Fruit fly (Drosophila melanogaster) whole organism, wandering third instar larva: ENCODE measurements around the gene CG11345.

Experiments
- CG32264 ChIP-seq: fragments of 200-800 bp; sonication (Bioruptor generic); optimal IDR thresholded peaks from 2 replicates; lab custom pipeline; 2016; ENCODE audit warnings: missing biosample characterization, missing genetic modification characterization
- Dfd ChIP-seq: fragments of >200 bp; optimal IDR thresholded peaks from 2 replicates; lab custom pipeline; 2017; ENCODE audit warnings: missing biosample characterization, missing genetic modification characterization
- GATAd ChIP-seq: sonication (Bioruptor generic); optimal IDR thresholded peaks from 2 replicates; lab custom pipeline; 2016; ENCODE audit warnings: missing biosample characterization, missing genetic modification characterization
- br ChIP-seq: fragments of 200-800 bp; sonication (Bioruptor generic); optimal IDR thresholded peaks from 2 replicates; lab custom pipeline; 2016; ENCODE audit warnings: missing biosample characterization, missing genetic modification characterization
- h ChIP-seq: fragments of 200-800 bp; sonication (Bioruptor generic); optimal IDR thresholded peaks from 3 replicates; lab custom pipeline; 2016; ENCODE audit warnings: missing biosample characterization, mild to moderate bottlenecking, missing genetic modification characterization
- pan ChIP-seq: fragments of >200 bp; optimal IDR thresholded peaks from 2 replicates; lab custom pipeline; 2017
- sage ChIP-seq: fragments of 200-800 bp; sonication (Bioruptor generic); optimal IDR thresholded peaks from 2 replicates; lab custom pipeline; 2016; ENCODE audit warnings: missing biosample characterization, mild to moderate bottlenecking, missing genetic modification characterization

dm6 chr3L:4430331-4430730 lies 27.6 kb downstream of the CG11345 start:
- no peak for TF ChIP-seq CG32264 (GFP tag; lab: Kevin White, UChicago)
- no peak for TF ChIP-seq pan (lab: Kevin White, UChicago)
- TF ChIP-seq GATAd (GFP tag; lab: Kevin White, UChicago), result no peak
- no peak for TF ChIP-seq Dfd (GFP tag; lab: Kevin White, UChicago)
- TF ChIP-seq sage (GFP tag; lab: Kevin White, UChicago), result no peak
- no peak for TF ChIP-seq br (GFP tag; lab: Kevin White, UChicago)
- TF ChIP-seq h (GFP tag; lab: Kevin White, UChicago), result no peak
